Worm (Caenorhabditis elegans): ENCODE data around the gene W06H8.6.

W06H8.6 gene

DNA sequence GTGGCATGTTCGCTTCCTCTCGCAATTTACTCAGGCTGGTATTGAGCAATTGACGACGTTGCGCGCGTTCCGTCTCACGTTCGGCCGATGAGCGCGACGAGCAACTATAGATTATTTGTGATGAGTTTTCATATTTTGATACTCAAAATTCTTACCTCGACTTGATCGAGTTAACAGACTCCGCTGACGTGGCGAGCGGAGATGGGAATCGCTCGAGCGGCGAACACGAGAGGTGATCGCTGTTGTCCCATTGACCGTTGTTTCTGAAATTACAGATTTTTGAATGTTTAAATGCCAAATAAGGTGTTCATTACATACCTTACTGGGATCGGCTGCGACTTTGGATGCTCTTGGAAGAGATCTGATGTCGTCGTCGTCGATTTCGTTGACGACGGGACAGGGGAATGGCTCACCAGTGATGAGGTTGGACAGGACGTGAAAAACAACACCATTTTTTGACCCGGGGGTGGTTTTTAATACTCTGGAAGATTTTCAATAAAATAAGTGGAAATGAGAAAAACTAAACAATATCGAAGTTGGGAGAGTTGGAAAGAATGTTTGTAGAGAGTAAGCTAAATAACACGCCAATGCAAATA is at the start of gene W06H8.6:
Gene W06H8.6 (minus strand): TSS at position 481 of the 596 bp plus-strand sequence.
- peak; percentile 28 for TF ChIP-seq egl-5 (tag; optimal IDR thresholded peaks at IDR 0.05)
- TF ChIP-seq ztf-4 (tag; optimal IDR thresholded peaks at IDR 0.05), result no peak
- no peak for TF ChIP-seq R02D3.7 (tag; optimal IDR thresholded peaks at IDR 0.05)
- no peak for TF ChIP-seq skn-1 (tag; optimal IDR thresholded peaks at IDR 0.05)
- TF ChIP-seq aly-2 (tag; optimal IDR thresholded peaks at IDR 0.05), result no peak
- no peak for TF ChIP-seq fos-1 (tag; optimal IDR thresholded peaks at IDR 0.05)
- peak; percentile 52 for TF ChIP-seq pha-4 (tag; optimal IDR thresholded peaks at IDR 0.05)
- no peak for TF ChIP-seq lin-15B (tag; optimal IDR thresholded peaks at IDR 0.05)
- no peak for TF ChIP-seq ceh-28 (tag; optimal IDR thresholded peaks at IDR 0.05)
- TF ChIP-seq ama-1 (optimal IDR thresholded peaks at IDR 0.05), result peak; percentile 87
- TF ChIP-seq nhr-12 (tag; optimal IDR thresholded peaks at IDR 0.05), result no peak
- no peak for TF ChIP-seq fkh-2 (tag; optimal IDR thresholded peaks at IDR 0.05)
- TF ChIP-seq elt-2 (tag; optimal IDR thresholded peaks at IDR 0.05), result no peak
- no peak for TF ChIP-seq eor-1 (tag; optimal IDR thresholded peaks at IDR 0.05)
- TF ChIP-seq nhr-43 (tag; optimal IDR thresholded peaks at IDR 0.05; ENCODE audit: poor library complexity, severe bottlenecking), result peak; percentile 34
- TF ChIP-seq fkh-10 (GFP tag; optimal IDR thresholded peaks at IDR 0.05), result no peak
- TF ChIP-seq unc-39 (tag; optimal IDR thresholded peaks at IDR 0.05), result no peak
- no peak for TF ChIP-seq sea-2 (GFP tag; optimal IDR thresholded peaks at IDR 0.05)
- TF ChIP-seq tbx-2 (tag; optimal IDR thresholded peaks at IDR 0.05), result no peak
- no peak for TF ChIP-seq ceh-9 (tag; optimal IDR thresholded peaks at IDR 0.05)
- no peak for TF ChIP-seq nhr-76 (tag; optimal IDR thresholded peaks at IDR 0.05)
- TF ChIP-seq lsy-12 (tag; optimal IDR thresholded peaks at IDR 0.05), result peak; percentile 35
- no peak for TF ChIP-seq mml-1 (tag; optimal IDR thresholded peaks at IDR 0.05)
- no peak for TF ChIP-seq ceh-82 (tag; optimal IDR thresholded peaks at IDR 0.05)
- no peak for TF ChIP-seq nfya-1 (tag; optimal IDR thresholded peaks at IDR 0.05; ENCODE audit: insufficient read depth)
- TF ChIP-seq jun-1 (tag; optimal IDR thresholded peaks at IDR 0.05), result peak; percentile 24

ce11 chrV:6276205-6276604 is 49.4 kb upstream of the W06H8.6 start, which contains the start of gene F31F7.1:
TSS of gene F31F7.1 (plus strand) at chrV:6276439.
- TF ChIP-seq lsy-12 (tag; optimal IDR thresholded peaks at IDR 0.05) (peak; percentile 32), nhr-25 (tag; optimal IDR thresholded peaks at IDR 0.05) (peak; percentile 72), pqm-1 (tag; optimal IDR thresholded peaks at IDR 0.05) (peak; percentile 96), ZK546.5 (tag; optimal IDR thresholded peaks at IDR 0.05) (no peak), elt-2 (tag; optimal IDR thresholded peaks at IDR 0.05) (peak; percentile 99), ama-1 (optimal IDR thresholded peaks at IDR 0.05) (peak; percentile 86), skn-1 (tag; optimal IDR thresholded peaks at IDR 0.05) (no peak), lin-15B (tag; optimal IDR thresholded peaks at IDR 0.05) (no peak), ceh-28 (tag; optimal IDR thresholded peaks at IDR 0.05) (peak; percentile 22), elt-1 (tag; optimal IDR thresholded peaks at IDR 0.05) (no peak), nfya-1 (tag; optimal IDR thresholded peaks at IDR 0.05; ENCODE audit: insufficient read depth) (peak; percentile 16), nhr-43 (tag; optimal IDR thresholded peaks at IDR 0.05; ENCODE audit: poor library complexity, severe bottlenecking) (peak; percentile 84), sea-2 (GFP tag; optimal IDR thresholded peaks at IDR 0.05) (no peak), jun-1 (tag; optimal IDR thresholded peaks at IDR 0.05) (peak; percentile 80), ztf-4 (tag; optimal IDR thresholded peaks at IDR 0.05) (no peak), hmg-11 (tag; optimal IDR thresholded peaks at IDR 0.05) (no peak), nhr-67 (tag; optimal IDR thresholded peaks at IDR 0.05) (no peak), nhr-28 (tag; optimal IDR thresholded peaks at IDR 0.05) (no peak), nhr-12 (tag; optimal IDR thresholded peaks at IDR 0.05) (no peak), unc-39 (tag; optimal IDR thresholded peaks at IDR 0.05) (no peak), nhr-23 (tag; optimal IDR thresholded peaks at IDR 0.05) (peak; percentile 27), fkh-10 (GFP tag; optimal IDR thresholded peaks at IDR 0.05) (no peak), egl-27 (tag; optimal IDR thresholded peaks at IDR 0.05) (peak; percentile 37), ceh-82 (tag; optimal IDR thresholded peaks at IDR 0.05) (no peak), tbx-2 (tag; optimal IDR thresholded peaks at IDR 0.05) (no peak), elt-3 (tag; optimal IDR thresholded peaks at IDR 0.05) (peak in 1 of 3 experiments; percentile 75), lin-39 (tag; optimal IDR thresholded peaks at IDR 0.05) (no peak), snpc-4 (tag; optimal IDR thresholded peaks at IDR 0.05) (no peak), pha-4 (tag; optimal IDR thresholded peaks at IDR 0.05) (peak; percentile 8), fkh-2 (tag; optimal IDR thresholded peaks at IDR 0.05) (no peak), aly-2 (tag; optimal IDR thresholded peaks at IDR 0.05) (no peak)

DNA sequence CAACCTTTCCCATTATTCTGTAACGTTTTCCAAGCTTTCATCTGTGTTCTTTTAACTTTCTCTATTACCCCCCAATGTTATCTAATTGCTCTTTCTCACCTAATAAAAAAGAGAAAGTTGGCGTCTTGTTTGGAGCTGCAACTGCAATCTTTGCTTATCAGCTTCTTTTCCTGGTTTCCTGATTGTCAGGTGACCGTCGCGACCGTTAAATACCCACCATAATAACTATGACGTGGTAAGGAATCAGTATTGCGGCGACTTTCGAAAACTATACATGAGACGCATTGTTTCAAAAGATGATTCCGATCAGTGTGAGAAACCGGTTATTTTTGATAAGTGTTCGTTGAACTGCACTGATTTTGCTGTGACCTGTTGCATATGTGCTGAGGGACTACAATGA is 48.4 kb upstream of the W06H8.6 start:
- TF ChIP-seq lin-39 (tag; optimal IDR thresholded peaks at IDR 0.05), result no peak
- no peak for TF ChIP-seq nhr-11 (tag; optimal IDR thresholded peaks at IDR 0.05)
- TF ChIP-seq zag-1 (tag; optimal IDR thresholded peaks at IDR 0.05), result no peak
- TF ChIP-seq ztf-4 (tag; optimal IDR thresholded peaks at IDR 0.05), result no peak
- peak; percentile 12 for TF ChIP-seq tbx-2 (tag; optimal IDR thresholded peaks at IDR 0.05)
- TF ChIP-seq elt-2 (tag; optimal IDR thresholded peaks at IDR 0.05), result peak; percentile 97
- peak; percentile 96 for TF ChIP-seq pqm-1 (tag; optimal IDR thresholded peaks at IDR 0.05)
- TF ChIP-seq hmg-11 (tag; optimal IDR thresholded peaks at IDR 0.05), result no peak
- TF ChIP-seq nhr-67 (tag; optimal IDR thresholded peaks at IDR 0.05), result no peak
- no peak for TF ChIP-seq R02D3.7 (tag; optimal IDR thresholded peaks at IDR 0.05)
- TF ChIP-seq elt-3 (tag; optimal IDR thresholded peaks at IDR 0.05), result peak in 1 of 3 experiments; percentile 69
- no peak for TF ChIP-seq ZK546.5 (tag; optimal IDR thresholded peaks at IDR 0.05)
- TF ChIP-seq egl-27 (tag; optimal IDR thresholded peaks at IDR 0.05), result peak; percentile 34
- no peak for TF ChIP-seq fkh-10 (GFP tag; optimal IDR thresholded peaks at IDR 0.05)
- TF ChIP-seq ceh-82 (tag; optimal IDR thresholded peaks at IDR 0.05), result no peak
- TF ChIP-seq ceh-9 (tag; optimal IDR thresholded peaks at IDR 0.05), result no peak
- TF ChIP-seq jun-1 (tag; optimal IDR thresholded peaks at IDR 0.05), result peak; percentile 88
- no peak for TF ChIP-seq sea-2 (GFP tag; optimal IDR thresholded peaks at IDR 0.05)
- peak; percentile 83 for TF ChIP-seq nhr-43 (tag; optimal IDR thresholded peaks at IDR 0.05; ENCODE audit: poor library complexity, severe bottlenecking)
- TF ChIP-seq nhr-23 (tag; optimal IDR thresholded peaks at IDR 0.05), result peak; percentile 76
- no peak for TF ChIP-seq ceh-28 (tag; optimal IDR thresholded peaks at IDR 0.05)
- peak; percentile 60 for TF ChIP-seq pha-4 (tag; optimal IDR thresholded peaks at IDR 0.05)
- no peak for TF ChIP-seq daf-12 (tag; optimal IDR thresholded peaks at IDR 0.05)
- TF ChIP-seq nhr-25 (tag; optimal IDR thresholded peaks at IDR 0.05), result peak; percentile 44
- TF ChIP-seq ztf-11 (tag; optimal IDR thresholded peaks at IDR 0.05), result no peak
- no peak for TF ChIP-seq snpc-4 (tag; optimal IDR thresholded peaks at IDR 0.05)
